Worm (Caenorhabditis elegans) whole organism, L2 larva: ENCODE measurements around the gene T23B5.3.

Experiments
- alr-1 ChIP-seq: fragments of 150-350 bp; optimal IDR thresholded peaks from 2 replicates; lab custom pipeline; 2014; ENCODE audit warnings: missing biosample characterization, missing genetic modification characterization
- ceh-82 ChIP-seq: fragments of 150-350 bp; optimal IDR thresholded peaks from 2 replicates; lab custom pipeline; 2014; ENCODE audit warnings: missing biosample characterization, missing genetic modification characterization
- elt-1 ChIP-seq: fragments of 150-350 bp; optimal IDR thresholded peaks from 2 replicates; lab custom pipeline; 2014; ENCODE audit warnings: missing biosample characterization, missing genetic modification characterization
- lin-11 ChIP-seq: fragments of 150-350 bp; sonication (generic microtip); optimal IDR thresholded peaks from 2 replicates; lab custom pipeline; 2014; ENCODE audit warnings: missing biosample characterization, missing genetic modification characterization, inconsistent platforms, mixed read lengths
- lin-39 ChIP-seq: fragments of 150-350 bp; optimal IDR thresholded peaks from 2 replicates; lab custom pipeline; 2014; ENCODE audit warnings: missing biosample characterization, missing genetic modification reagents, missing genetic modification characterization
- mab-5 ChIP-seq: fragments of 150-350 bp; optimal IDR thresholded peaks from 2 replicates; lab custom pipeline; 2014; ENCODE audit warnings: missing biosample characterization, missing genetic modification characterization
- nhr-23 ChIP-seq: fragments of 150-350 bp; optimal IDR thresholded peaks from 2 replicates; lab custom pipeline; 2014; ENCODE audit warnings: missing biosample characterization, missing genetic modification reagents, missing genetic modification characterization
- nhr-237 ChIP-seq: fragments of 150-350 bp; optimal IDR thresholded peaks from 2 replicates; lab custom pipeline; 2014; ENCODE audit warnings: missing biosample characterization, missing genetic modification characterization
- nhr-77 ChIP-seq: fragments of 150-350 bp; optimal IDR thresholded peaks from 2 replicates; lab custom pipeline; 2014; ENCODE audit warnings: missing biosample characterization, missing genetic modification characterization
- skn-1 ChIP-seq: sonication (generic microtip); optimal IDR thresholded peaks from 2 replicates; lab custom pipeline; 2017; ENCODE audit warnings: missing biosample characterization, missing genetic modification characterization
- unc-39 ChIP-seq: fragments of 150-350 bp; optimal IDR thresholded peaks from 2 replicates; lab custom pipeline; 2014; ENCODE audit warnings: missing biosample characterization, missing genetic modification characterization
- zag-1 ChIP-seq: fragments of 150-350 bp; optimal IDR thresholded peaks from 2 replicates; lab custom pipeline; 2014; ENCODE audit warnings: missing biosample characterization, missing genetic modification characterization
- ztf-11 ChIP-seq: sonication (generic microtip); optimal IDR thresholded peaks from 2 replicates; lab custom pipeline; 2017; ENCODE audit warnings: missing biosample characterization, missing genetic modification characterization

DNA sequence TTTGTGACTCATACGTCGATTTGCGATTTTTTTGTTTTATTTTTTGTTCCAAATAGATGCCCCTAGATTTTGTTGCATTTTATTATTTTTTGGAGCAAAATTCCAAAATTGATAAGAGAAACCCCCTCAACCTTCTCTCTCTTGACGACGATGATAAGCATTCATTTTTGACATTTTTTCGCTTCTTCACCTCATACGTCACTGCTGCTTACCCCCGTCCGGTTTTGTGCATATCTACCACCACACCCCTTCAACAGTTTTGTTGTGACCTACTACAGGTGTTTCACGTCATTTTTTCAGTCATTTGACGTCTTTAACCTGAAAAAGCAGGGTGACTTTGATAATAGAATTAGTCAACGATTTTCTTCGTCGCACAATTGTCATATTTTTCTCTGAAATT, 10.4 kb downstream of the T23B5.3 start:
- TF ChIP-seq lin-39 (tag; lab: Kevin White, UChicago) (no peak), ztf-11 (tag; lab: Kevin White, UChicago) (no peak), ceh-82 (tag; lab: Kevin White, UChicago) (no peak), nhr-77 (tag; lab: Kevin White, UChicago) (no peak), alr-1 (tag; lab: Kevin White, UChicago) (no peak), elt-1 (no peak), nhr-237 (tag; lab: Kevin White, UChicago) (no peak), unc-39 (no peak), zag-1 (tag; lab: Kevin White, UChicago) (no peak), mab-5 (tag; lab: Kevin White, UChicago) (no peak), lin-11 (tag; lab: Kevin White, UChicago) (no peak), skn-1 (tag; lab: Kevin White, UChicago) (no peak), nhr-23 (tag; lab: Kevin White, UChicago) (no peak)
